Fruit fly (Drosophila melanogaster) whole organism, embryonic: Measurements from ENCODE around the gene mRRF2.

Experiments used
- ATbp ChIP-seq: fragments of 200-800 bp; sonication (Bioruptor generic); optimal IDR thresholded peaks from 2 replicates; lab custom pipeline; 2017; ENCODE audit warnings: missing biosample characterization, mild to moderate bottlenecking, missing genetic modification characterization, missing genetic modification reagents
- Adf1 ChIP-seq: fragments of 200-800 bp; sonication (Bioruptor generic); IDR thresholded peaks from 2 replicates; pipeline ENCODE4 v1.3.6; 2022; ENCODE audit warnings: missing biosample characterization, missing genetic modification characterization
- Awh ChIP-seq: fragments of 200-800 bp; sonication (Bioruptor generic); IDR thresholded peaks from 2 replicates; pipeline ENCODE4, ENCODE4 v1.3.6; 2022; ENCODE audit warnings: missing biosample characterization, missing genetic modification characterization
- CG11247 ChIP-seq: fragments of 200-800 bp; sonication (Bioruptor generic); IDR thresholded peaks from 2 replicates; pipeline ENCODE4 v1.3.6; 2022; ENCODE audit warnings: missing biosample characterization, missing genetic modification characterization
- CG12744 ChIP-seq: fragments of 200-800 bp; sonication (Bioruptor generic); optimal IDR thresholded peaks from 2 replicates; lab custom pipeline; 2016; ENCODE audit warnings: missing biosample characterization, missing genetic modification characterization
- CG14441 ChIP-seq: fragments of 200-800 bp; sonication (Bioruptor generic); IDR thresholded peaks from 2 replicates; pipeline ENCODE4 v1.3.6; 2022; ENCODE audit warnings: missing biosample characterization, missing genetic modification characterization
- CG15011 ChIP-seq: fragments of 200-800 bp; sonication (Bioruptor generic); optimal IDR thresholded peaks from 3 replicates; lab custom pipeline; 2018; ENCODE audit warnings: missing biosample characterization, mild to moderate bottlenecking, missing genetic modification characterization
- CG1647 ChIP-seq: fragments of 200-800 bp; sonication (Bioruptor generic); optimal IDR thresholded peaks from 3 replicates; lab custom pipeline; 2016; ENCODE audit warnings: missing biosample characterization, missing genetic modification characterization
- CG18599 ChIP-seq: fragments of 200-800 bp; sonication (Bioruptor generic); optimal IDR thresholded peaks from 3 replicates; lab custom pipeline; 2017; ENCODE audit warnings: missing biosample characterization, missing genetic modification characterization, mild to moderate bottlenecking, moderate library complexity, missing genetic modification reagents
- CG2129 ChIP-seq: fragments of 200-800 bp; sonication (Bioruptor generic); IDR thresholded peaks from 2 replicates; pipeline ENCODE4 v1.3.6; 2022; ENCODE audit warnings: missing biosample characterization, missing genetic modification characterization; ENCODE audit not compliant: partially characterized antibody
- CG3407 ChIP-seq: fragments of 200-800 bp; sonication (Bioruptor generic); optimal IDR thresholded peaks from 2 replicates; lab custom pipeline; 2018; ENCODE audit warnings: missing biosample characterization, mild to moderate bottlenecking, missing genetic modification characterization
- CG34376 ChIP-seq: fragments of 200-800 bp; sonication (Bioruptor generic); optimal IDR thresholded peaks from 2 replicates; lab custom pipeline; 2018; ENCODE audit warnings: missing biosample characterization, mild to moderate bottlenecking, missing genetic modification characterization
- CG3726 ChIP-seq: fragments of 200-800 bp; sonication (Bioruptor generic); IDR thresholded peaks from 3 replicates; pipeline ENCODE4, ENCODE4 v1.3.6; 2022; ENCODE audit warnings: missing biosample characterization, missing genetic modification characterization
- CG42726 ChIP-seq: fragments of 200-800 bp; sonication (Bioruptor generic); IDR thresholded peaks from 2 replicates; pipeline ENCODE4 v1.3.6; 2022; ENCODE audit warnings: missing biosample characterization, missing genetic modification characterization; ENCODE audit not compliant: partially characterized antibody
- CG4328 ChIP-seq: fragments of 200-800 bp; sonication (Bioruptor generic); optimal IDR thresholded peaks from 3 replicates; lab custom pipeline; 2017; ENCODE audit warnings: missing biosample characterization, missing genetic modification reagents, missing genetic modification characterization
- CG4360 ChIP-seq: fragments of 200-800 bp; sonication (Bioruptor generic); IDR thresholded peaks from 2 replicates; pipeline ENCODE4 v1.3.6; 2022; ENCODE audit warnings: missing biosample characterization, missing genetic modification characterization
- CG6765 ChIP-seq: fragments of 200-800 bp; sonication (Bioruptor generic); optimal IDR thresholded peaks from 3 replicates; lab custom pipeline; 2017; ENCODE audit warnings: missing biosample characterization, mild to moderate bottlenecking, missing genetic modification characterization
- Doc3 ChIP-seq: fragments of 200-800 bp; sonication (Bioruptor generic); IDR thresholded peaks from 3 replicates; pipeline ENCODE4 v1.3.6; 2022; ENCODE audit warnings: missing biosample characterization, missing genetic modification characterization; ENCODE audit not compliant: partially characterized antibody
- Drgx ChIP-seq: fragments of 200-800 bp; sonication (Bioruptor generic); IDR thresholded peaks from 2 replicates; pipeline ENCODE4 v1.3.6; 2022; ENCODE audit warnings: missing biosample characterization, missing genetic modification characterization
- Elba2 ChIP-seq: fragments of 200-800 bp; sonication (Bioruptor generic); optimal IDR thresholded peaks from 3 replicates; lab custom pipeline; 2016; ENCODE audit warnings: missing biosample characterization, missing genetic modification characterization
- Hr3 ChIP-seq: fragments of 200-800 bp; sonication (Bioruptor generic); optimal IDR thresholded peaks from 3 replicates; lab custom pipeline; 2016; ENCODE audit warnings: missing biosample characterization, missing genetic modification characterization
- Hsf ChIP-seq: fragments of 200-800 bp; sonication (Bioruptor generic); optimal IDR thresholded peaks from 3 replicates; lab custom pipeline; 2016; ENCODE audit warnings: missing biosample characterization, missing genetic modification characterization
- Meics ChIP-seq: fragments of 200-800 bp; sonication (Bioruptor generic); optimal IDR thresholded peaks from 2 replicates; lab custom pipeline; 2017; ENCODE audit warnings: missing biosample characterization, mild to moderate bottlenecking, missing genetic modification characterization
- Mrtf ChIP-seq: fragments of 200-800 bp; sonication (Bioruptor generic); IDR thresholded peaks from 3 replicates; pipeline ENCODE4 v1.3.6; 2022; ENCODE audit warnings: missing biosample characterization, missing genetic modification characterization
- Myb ChIP-seq: fragments of 200-800 bp; sonication (Bioruptor generic); optimal IDR thresholded peaks from 2 replicates; lab custom pipeline; 2016; ENCODE audit warnings: missing biosample characterization, missing genetic modification characterization
- NK7.1 ChIP-seq: fragments of 200-800 bp; sonication (Bioruptor generic); optimal IDR thresholded peaks from 3 replicates; lab custom pipeline; 2016; ENCODE audit warnings: missing biosample characterization, missing genetic modification characterization
- Poxn ChIP-seq: fragments of 200-800 bp; sonication (Bioruptor generic); IDR thresholded peaks from 2 replicates; pipeline ENCODE4 v1.3.6; 2022; ENCODE audit warnings: missing biosample characterization, missing genetic modification characterization
- Ptx1 ChIP-seq: fragments of 200-800 bp; sonication (Bioruptor generic); IDR thresholded peaks from 2 replicates; pipeline ENCODE4 v1.3.6; 2022; ENCODE audit warnings: missing biosample characterization, missing genetic modification characterization
- ab ChIP-seq: fragments of 200-800 bp; sonication (Bioruptor generic); optimal IDR thresholded peaks from 2 replicates; lab custom pipeline; 2016; ENCODE audit warnings: missing biosample characterization, missing genetic modification characterization
- ap ChIP-seq: fragments of 200-800 bp; sonication (Bioruptor generic); IDR thresholded peaks from 2 replicates; pipeline ENCODE4 v1.3.6; 2022; ENCODE audit warnings: missing biosample characterization, missing genetic modification characterization
- cas ChIP-seq: fragments of 200-800 bp; sonication (Bioruptor generic); IDR thresholded peaks from 2 replicates; pipeline ENCODE4 v1.3.6; 2022; ENCODE audit warnings: missing biosample characterization, missing genetic modification characterization
- corto ChIP-seq: fragments of 200-800 bp; sonication (Bioruptor generic); optimal IDR thresholded peaks from 2 replicates; lab custom pipeline; 2016; ENCODE audit warnings: missing biosample characterization, mild to moderate bottlenecking, missing genetic modification characterization, moderate library complexity
- dmrt99B ChIP-seq: fragments of 200-800 bp; sonication (Bioruptor generic); optimal IDR thresholded peaks from 2 replicates; lab custom pipeline; 2018; ENCODE audit warnings: missing biosample characterization, mild to moderate bottlenecking, missing genetic modification characterization, moderate library complexity
- ewg ChIP-seq: fragments of 200-800 bp; sonication (Bioruptor generic); optimal IDR thresholded peaks from 3 replicates; lab custom pipeline; 2017; ENCODE audit warnings: mild to moderate bottlenecking, missing biosample characterization, missing genetic modification reagents, missing genetic modification characterization
- exex ChIP-seq: fragments of 200-800 bp; sonication (Bioruptor generic); optimal IDR thresholded peaks from 4 replicates; lab custom pipeline; 2018; ENCODE audit warnings: missing biosample characterization, mild to moderate bottlenecking, missing genetic modification characterization, moderate library complexity
- eyg ChIP-seq: fragments of 200-800 bp; sonication (Bioruptor generic); optimal IDR thresholded peaks from 3 replicates; lab custom pipeline; 2016; ENCODE audit warnings: missing biosample characterization, missing genetic modification characterization
- fd3F ChIP-seq: fragments of 200-800 bp; sonication (Bioruptor generic); optimal IDR thresholded peaks from 2 replicates; lab custom pipeline; 2018; ENCODE audit warnings: missing biosample characterization, mild to moderate bottlenecking, missing genetic modification characterization, moderate library complexity
- fd96Cb ChIP-seq: fragments of 200-800 bp; sonication (Bioruptor generic); optimal IDR thresholded peaks from 2 replicates; lab custom pipeline; 2018; ENCODE audit warnings: missing biosample characterization, mild to moderate bottlenecking, missing genetic modification characterization, moderate library complexity
- ftz-f1 ChIP-seq: fragments of 200-800 bp; sonication (Bioruptor generic); optimal IDR thresholded peaks from 2 replicates; lab custom pipeline; 2016; ENCODE audit warnings: missing biosample characterization, missing genetic modification characterization
- gce ChIP-seq: fragments of 200-800 bp; sonication (Bioruptor generic); IDR thresholded peaks from 3 replicates; pipeline ENCODE4 v1.3.6; 2022; ENCODE audit warnings: missing biosample characterization, missing genetic modification characterization
- h ChIP-seq: fragments of >200 bp; optimal IDR thresholded peaks from 2 replicates; lab custom pipeline; 2017
- nerfin-2 ChIP-seq: fragments of 200-800 bp; sonication (Bioruptor generic); IDR thresholded peaks from 2 replicates; pipeline ENCODE4 v1.3.6; 2022; ENCODE audit warnings: missing biosample characterization, missing genetic modification characterization; ENCODE audit not compliant: partially characterized antibody
- pfk ChIP-seq: fragments of 200-800 bp; sonication (Bioruptor generic); optimal IDR thresholded peaks from 2 replicates; lab custom pipeline; 2018; ENCODE audit warnings: missing biosample characterization, mild to moderate bottlenecking, missing genetic modification characterization, moderate library complexity
- pita ChIP-seq: fragments of 200-800 bp; sonication (Bioruptor generic); optimal IDR thresholded peaks from 2 replicates; lab custom pipeline; 2017; ENCODE audit warnings: missing biosample characterization, mild to moderate bottlenecking, missing genetic modification characterization
- sc ChIP-seq, 3 experiments: fragments of >200 bp in 2 of 3; fragments of 200-800 bp in 1 of 3; sonication (Bioruptor generic) in 1 of 3; optimal IDR thresholded peaks; 2 replicates in 2 of 3; 3 replicates in 1 of 3; lab custom pipeline; 2017; ENCODE audit warnings: mild to moderate bottlenecking in 1 of 3, missing biosample characterization in 1 of 3, missing genetic modification characterization in 1 of 3, missing genetic modification reagents in 1 of 3
- sim ChIP-seq: fragments of 200-800 bp; sonication (Bioruptor generic); IDR thresholded peaks from 2 replicates; pipeline ENCODE4 v1.3.6; 2022; ENCODE audit warnings: missing biosample characterization, missing genetic modification characterization
- slbo ChIP-seq: fragments of 200-800 bp; sonication (Bioruptor generic); IDR thresholded peaks from 2 replicates; pipeline ENCODE4 v1.3.6; 2022; ENCODE audit warnings: missing biosample characterization, missing genetic modification characterization
- wor ChIP-seq: fragments of 200-800 bp; sonication (Bioruptor generic); IDR thresholded peaks from 2 replicates; pipeline ENCODE4 v1.3.6; 2022; ENCODE audit warnings: missing biosample characterization, missing genetic modification characterization
- z ChIP-seq: fragments of 200-800 bp; sonication (Bioruptor generic); IDR thresholded peaks from 3 replicates; pipeline ENCODE4 v1.3.6; 2022; ENCODE audit warnings: missing biosample characterization, missing genetic modification characterization
- zf30C ChIP-seq: fragments of 200-800 bp; sonication (Bioruptor generic); optimal IDR thresholded peaks from 3 replicates; lab custom pipeline; 2018; ENCODE audit warnings: missing biosample characterization, mild to moderate bottlenecking, missing genetic modification characterization
- zfh2 ChIP-seq: fragments of 200-800 bp; sonication (Bioruptor generic); optimal IDR thresholded peaks from 2 replicates; lab custom pipeline; 2016; ENCODE audit warnings: missing biosample characterization, missing genetic modification characterization

Gene mRRF2

dm6 chr3R:22626842-22627392, 13.4 kb downstream of the mRRF2 start (continued):
- TF ChIP-seq CG11247 (GFP tag; lab: Robert Waterston, UW) (no peak), z (no peak), CG12744 (GFP tag; lab: Kevin White, UChicago) (peak; percentile 56), NK7.1 (GFP tag; lab: Kevin White, UChicago) (peak; percentile 45), gce (no peak), pfk (GFP tag; lab: Kevin White, UChicago) (peak; percentile 52), CG6765 (peak; percentile 83), fd3F (peak; percentile 25), Hsf (GFP tag; lab: Kevin White, UChicago) (no peak), Poxn (no peak), corto (GFP tag; lab: Kevin White, UChicago) (no peak), fd96Cb (tag; lab: Kevin White, UChicago) (no peak), Ptx1 (GFP tag; lab: Robert Waterston, UW) (no peak), CG4328 (peak; percentile 40), zf30C (no peak), CG34376 (GFP tag; lab: Kevin White, UChicago) (peak; percentile 66), CG3407 (peak; percentile 60), ap (GFP tag; lab: Robert Waterston, UW) (no peak), CG15011 (peak; percentile 62), sc (optimal IDR thresholded peaks at IDR 0.05; lab: Kevin White, UChicago) (no peak), sc (GFP tag; optimal IDR thresholded peaks at IDR 0.05; lab: Kevin White, UChicago) (no peak), Hr3 (GFP tag; lab: Kevin White, UChicago) (no peak), eyg (GFP tag; lab: Kevin White, UChicago) (no peak), ab (GFP tag; lab: Kevin White, UChicago) (no peak), CG14441 (GFP tag; lab: Robert Waterston, UW) (no peak), CG18599 (GFP tag; lab: Kevin White, UChicago) (peak; percentile 65), CG4360 (peak; percentile 78; the same call in 1 of the 2 replicates), Mrtf (GFP tag; lab: Robert Waterston, UW) (no peak), Drgx (GFP tag; lab: Robert Waterston, UW) (peak; percentile 88), ftz-f1 (no peak), CG2129 (GFP tag; lab: Robert Waterston, UW) (no peak), ATbp (GFP tag; lab: Kevin White, UChicago) (peak; percentile 94), Meics (peak; percentile 73), CG1647 (no peak), Awh (peak; percentile 55; the same call in 1 of the 2 replicates), Elba2 (peak; percentile 66), dmrt99B (tag; lab: Kevin White, UChicago) (peak; percentile 47), h (no peak), slbo (GFP tag; lab: Robert Waterston, UW) (no peak), CG42726 (GFP tag; lab: Robert Waterston, UW) (no peak), sim (GFP tag; lab: Robert Waterston, UW) (no peak), CG3726 (GFP tag; lab: Robert Waterston, UW) (no peak), exex (tag; lab: Kevin White, UChicago) (peak; percentile 38), ewg (no peak), nerfin-2 (GFP tag; lab: Robert Waterston, UW) (no peak), wor (GFP tag; lab: Robert Waterston, UW) (no peak), zfh2 (GFP tag; lab: Kevin White, UChicago) (peak; percentile 13), cas (no peak), pita (GFP tag; lab: Kevin White, UChicago) (no peak), Adf1 (GFP tag; lab: Robert Waterston, UW) (peak; percentile 63), Doc3 (GFP tag; lab: Robert Waterston, UW) (no peak), Myb (GFP tag; lab: Kevin White, UChicago) (peak; percentile 10)
